Worm (Caenorhabditis elegans) whole organism, mixed stage, embryonic: ENCODE data around the gene fbxa-63.

Source experiments
- M03D4.4 ChIP-seq: sonication (generic microtip); optimal IDR thresholded peaks from 2 replicates; lab custom pipeline; 2017; ENCODE audit warnings: mild to moderate bottlenecking, missing genetic modification characterization, missing compliant biosample characterization
- bed-3 ChIP-seq: fragments of 200-800 bp; sonication (Bioruptor generic); optimal IDR thresholded peaks from 3 replicates; lab custom pipeline; 2018; ENCODE audit warnings: mild to moderate bottlenecking, missing genetic modification characterization, moderate library complexity, missing compliant biosample characterization
- ces-1 ChIP-seq: fragments of 150-350 bp; optimal IDR thresholded peaks from 2 replicates; lab custom pipeline; 2014; ENCODE audit warnings: missing biosample characterization, missing genetic modification reagents, missing genetic modification characterization
- cnd-1 ChIP-seq: fragments of 200-800 bp; sonication (Bioruptor generic); optimal IDR thresholded peaks from 2 replicates; lab custom pipeline; 2018; ENCODE audit warnings: mild to moderate bottlenecking, missing genetic modification characterization, missing compliant biosample characterization
- lsy-2 ChIP-seq: fragments of 150-350 bp; optimal IDR thresholded peaks from 2 replicates; lab custom pipeline; 2014; ENCODE audit warnings: missing biosample characterization, missing genetic modification characterization
- nhr-237 ChIP-seq: fragments of 150-350 bp; optimal IDR thresholded peaks from 2 replicates; lab custom pipeline; 2014; ENCODE audit warnings: missing biosample characterization, missing genetic modification characterization
- pha-4 ChIP-seq: fragments of 150-350 bp; optimal IDR thresholded peaks from 2 replicates; lab custom pipeline; 2018; ENCODE audit warnings: missing biosample characterization, missing genetic modification reagents, missing genetic modification characterization
- snpc-4 ChIP-seq: fragments of 150-350 bp; optimal IDR thresholded peaks from 2 replicates; lab custom pipeline; 2014; ENCODE audit warnings: missing biosample characterization, missing genetic modification characterization
- unc-62 ChIP-seq: fragments of 150-350 bp; optimal IDR thresholded peaks from 2 replicates; lab custom pipeline; 2014; ENCODE audit warnings: missing biosample characterization, missing genetic modification reagents, missing genetic modification characterization
- zip-8 ChIP-seq: fragments of 150-350 bp; optimal IDR thresholded peaks from 2 replicates; lab custom pipeline; 2014; ENCODE audit warnings: missing biosample characterization, missing genetic modification characterization
- ztf-11 ChIP-seq: fragments of 150-350 bp; optimal IDR thresholded peaks from 2 replicates; lab custom pipeline; 2014; ENCODE audit warnings: missing biosample characterization, missing genetic modification characterization

DNA sequence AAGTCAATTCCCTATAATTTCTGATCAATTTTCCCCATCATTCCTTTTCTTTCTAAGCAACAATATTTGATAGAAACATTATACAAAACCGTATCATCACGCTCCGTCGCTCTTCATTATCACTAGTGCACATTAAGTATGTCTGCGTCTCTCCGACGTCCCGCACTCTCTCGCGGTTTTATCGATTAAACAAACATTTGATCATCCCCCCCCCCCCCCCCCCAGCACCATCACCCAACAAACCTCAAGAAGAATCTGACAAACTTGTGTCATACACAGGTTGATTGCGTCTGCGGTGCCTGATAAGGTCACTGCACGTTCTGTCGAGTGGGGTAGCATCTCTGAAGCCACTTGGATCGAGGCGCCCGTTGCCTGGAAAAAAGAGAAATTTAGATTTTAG is 23.3 kb upstream of the fbxa-63 start:
- no peak for TF ChIP-seq cnd-1 (tag; lab: Kevin White, UChicago)
- TF ChIP-seq nhr-237 (tag; lab: Kevin White, UChicago): no peak
- TF ChIP-seq bed-3 (GFP tag; lab: Kevin White, UChicago): no peak
- TF ChIP-seq ces-1: no peak
- no peak for TF ChIP-seq M03D4.4
- no peak for TF ChIP-seq snpc-4 (tag; lab: Kevin White, UChicago)
- no peak for TF ChIP-seq ztf-11 (tag; lab: Kevin White, UChicago)
- TF ChIP-seq pha-4 (tag; lab: Kevin White, UChicago): no peak
- TF ChIP-seq unc-62 (GFP tag; lab: Kevin White, UChicago): no peak
- TF ChIP-seq zip-8 (tag; lab: Kevin White, UChicago): no peak
- TF ChIP-seq lsy-2 (tag; lab: Kevin White, UChicago): no peak
